Worm (Caenorhabditis elegans) whole organism, L4 larva: ENCODE data around the gene acly-2.
"Not testable (repeated sequence)": the region's sequence is repeated elsewhere in the genome, so short reads cannot be mapped to it uniquely, and the experiment has no call there.

Source experiments
- F26F4.8 ChIP-seq: fragments of 200-800 bp; sonication (Bioruptor generic); conservative IDR thresholded peaks from 2 replicates; pipeline ENCODE4 v1.3.6; 2022; ENCODE audit warnings: missing genetic modification characterization, missing compliant biosample characterization
- F37D6.2 ChIP-seq: sonication (generic microtip); optimal IDR thresholded peaks from 2 replicates; lab custom pipeline; 2016; ENCODE audit warnings: mild to moderate bottlenecking, missing genetic modification characterization, missing compliant biosample characterization
- F49E8.2 ChIP-seq: sonication (generic microtip); optimal IDR thresholded peaks from 2 replicates; lab custom pipeline; 2016; ENCODE audit warnings: missing compliant biosample characterization, mild to moderate bottlenecking, missing genetic modification characterization, borderline replicate concordance
- T20F7.1 ChIP-seq: fragments of 200-800 bp; sonication (Bioruptor generic); optimal IDR thresholded peaks from 2 replicates; lab custom pipeline; 2018; ENCODE audit warnings: mild to moderate bottlenecking, missing genetic modification characterization, missing compliant biosample characterization
- Y48G9A.11 ChIP-seq: fragments of 200-800 bp; sonication (Bioruptor generic); IDR thresholded peaks from 2 replicates; pipeline ENCODE4 v1.3.6; 2022; ENCODE audit warnings: missing genetic modification reagents, missing genetic modification characterization, missing compliant biosample characterization
- arid-1 ChIP-seq: fragments of 200-800 bp; sonication (Bioruptor generic); conservative IDR thresholded peaks from 2 replicates; pipeline ENCODE4 v1.3.6; 2022; ENCODE audit warnings: missing genetic modification reagents, missing genetic modification characterization, missing compliant biosample characterization
- ceh-28 ChIP-seq: fragments of 150-350 bp; optimal IDR thresholded peaks from 2 replicates; lab custom pipeline; 2014; ENCODE audit warnings: missing biosample characterization, missing genetic modification reagents, missing genetic modification characterization
- ceh-32 ChIP-seq: sonication (generic microtip); optimal IDR thresholded peaks from 2 replicates; lab custom pipeline; 2016; ENCODE audit warnings: mild to moderate bottlenecking, missing genetic modification characterization, missing compliant biosample characterization; ENCODE audit not compliant: poor library complexity
- ceh-44 ChIP-seq: fragments of 200-800 bp; sonication (Bioruptor generic); IDR thresholded peaks from 2 replicates; pipeline ENCODE4 v1.3.6; 2022; ENCODE audit warnings: missing genetic modification reagents, missing genetic modification characterization, missing compliant biosample characterization
- ceh-82 ChIP-seq: sonication (generic microtip); optimal IDR thresholded peaks from 2 replicates; lab custom pipeline; 2017; ENCODE audit warnings: missing biosample characterization, missing genetic modification characterization
- ctbp-1 ChIP-seq: fragments of 200-800 bp; sonication (Bioruptor generic); IDR thresholded peaks from 2 replicates; pipeline ENCODE4 v1.3.6; 2022; ENCODE audit warnings: missing genetic modification reagents, missing genetic modification characterization, missing compliant biosample characterization
- daf-19 ChIP-seq: fragments of 200-800 bp; sonication (Bioruptor generic); conservative IDR thresholded peaks from 2 replicates; pipeline ENCODE4 v1.3.6; 2022; ENCODE audit warnings: missing genetic modification characterization, missing compliant biosample characterization
- daf-8 ChIP-seq: fragments of 200-800 bp; sonication (Bioruptor generic); IDR thresholded peaks from 2 replicates; pipeline ENCODE4 v1.3.6; 2022; ENCODE audit warnings: missing genetic modification characterization, missing compliant biosample characterization
- dmd-6 ChIP-seq: fragments of 200-800 bp; sonication (Bioruptor generic); IDR thresholded peaks from 2 replicates; pipeline ENCODE4 v1.3.6; 2022; ENCODE audit warnings: missing genetic modification reagents, missing genetic modification characterization, missing compliant biosample characterization
- dpl-1 ChIP-seq: fragments of 150-350 bp; optimal IDR thresholded peaks from 2 replicates; lab custom pipeline; 2014; ENCODE audit warnings: missing biosample characterization, missing genetic modification reagents, missing genetic modification characterization
- dve-1 ChIP-seq: sonication (generic microtip); optimal IDR thresholded peaks from 2 replicates; lab custom pipeline; 2017; ENCODE audit warnings: antibody characterized with exemption, mild to moderate bottlenecking, missing genetic modification characterization, missing compliant biosample characterization; ENCODE audit not compliant: insufficient read depth
- egl-27 ChIP-seq: sonication (generic microtip); optimal IDR thresholded peaks from 3 replicates; lab custom pipeline; 2017; ENCODE audit warnings: missing biosample characterization, missing genetic modification reagents, missing genetic modification characterization
- egl-43 ChIP-seq: fragments of 200-800 bp; sonication (Bioruptor generic); IDR thresholded peaks from 2 replicates; pipeline ENCODE4 v1.3.6; 2022; ENCODE audit warnings: missing genetic modification reagents, missing genetic modification characterization, missing compliant biosample characterization
- gei-8 ChIP-seq: fragments of 200-800 bp; sonication (Bioruptor generic); optimal IDR thresholded peaks from 2 replicates; lab custom pipeline; 2018; ENCODE audit warnings: mild to moderate bottlenecking, missing genetic modification characterization, missing compliant biosample characterization
- hlh-30 ChIP-seq: sonication (generic microtip); optimal IDR thresholded peaks from 2 replicates; lab custom pipeline; 2017; ENCODE audit warnings: antibody characterized with exemption, mild to moderate bottlenecking, missing genetic modification characterization, missing compliant biosample characterization; ENCODE audit not compliant: insufficient read depth
- lin-1 ChIP-seq: fragments of 200-800 bp; sonication (Bioruptor generic); IDR thresholded peaks from 2 replicates; pipeline ENCODE4 v1.3.6; 2022; ENCODE audit warnings: missing genetic modification reagents, missing genetic modification characterization, missing compliant biosample characterization
- lin-13 ChIP-seq: fragments of 150-350 bp; optimal IDR thresholded peaks from 2 replicates; lab custom pipeline; 2014; ENCODE audit warnings: missing biosample characterization, missing genetic modification reagents, missing genetic modification characterization
- lin-15B ChIP-seq: fragments of 150-350 bp; sonication (generic microtip); optimal IDR thresholded peaks from 3 replicates; lab custom pipeline; 2014; ENCODE audit warnings: missing biosample characterization, missing genetic modification characterization
- lir-3 ChIP-seq: sonication (generic microtip); optimal IDR thresholded peaks from 2 replicates; lab custom pipeline; 2016; ENCODE audit warnings: mild to moderate bottlenecking, missing genetic modification characterization, missing compliant biosample characterization
- lsy-2 ChIP-seq, 2 experiments: fragments of 150-350 bp in 1 of 2; sonication (generic microtip) in 1 of 2; optimal IDR thresholded peaks; 2 replicates each; lab custom pipeline; 2014 to 2017; ENCODE audit warnings: missing biosample characterization in 2 of 2, missing genetic modification characterization in 2 of 2
- madf-5 ChIP-seq, 2 experiments: fragments of 200-800 bp; sonication (Bioruptor generic); IDR thresholded peaks; 2 replicates each; pipeline ENCODE4 v1.3.6; 2022; ENCODE audit warnings: missing compliant biosample characterization in 2 of 2, missing genetic modification characterization in 2 of 2
- mdl-1 ChIP-seq, 2 experiments: fragments of 150-350 bp in 1 of 2; sonication (generic microtip) in 1 of 2; optimal IDR thresholded peaks; 2 replicates each; lab custom pipeline; 2014 to 2017; ENCODE audit warnings: missing biosample characterization in 2 of 2, missing genetic modification characterization in 2 of 2
- mes-2 ChIP-seq: sonication (generic microtip); optimal IDR thresholded peaks from 2 replicates; lab custom pipeline; 2016; ENCODE audit warnings: missing genotype, mild to moderate bottlenecking, missing genetic modification characterization, missing compliant biosample characterization; ENCODE audit not compliant: poor library complexity, severe bottlenecking
- nhr-102 ChIP-seq: sonication (generic microtip); optimal IDR thresholded peaks from 2 replicates; lab custom pipeline; 2016; ENCODE audit warnings: mild to moderate bottlenecking, missing genetic modification characterization, moderate library complexity, missing compliant biosample characterization
- nhr-28 ChIP-seq: fragments of 150-350 bp; optimal IDR thresholded peaks from 2 replicates; lab custom pipeline; 2014; ENCODE audit warnings: missing biosample characterization, missing genetic modification characterization
- nhr-41 ChIP-seq: fragments of 200-800 bp; sonication (Bioruptor generic); IDR thresholded peaks from 2 replicates; pipeline ENCODE4 v1.3.6; 2022; ENCODE audit warnings: missing genetic modification reagents, missing genetic modification characterization, missing compliant biosample characterization
- nhr-42 ChIP-seq: fragments of 200-800 bp; sonication (Bioruptor generic); IDR thresholded peaks from 2 replicates; pipeline ENCODE4 v1.3.6; 2022; ENCODE audit warnings: missing genetic modification characterization, missing compliant biosample characterization
- nhr-76 ChIP-seq: fragments of 150-350 bp; optimal IDR thresholded peaks from 2 replicates; lab custom pipeline; 2014; ENCODE audit warnings: missing biosample characterization, missing genetic modification characterization
- php-3 ChIP-seq: fragments of 200-800 bp; sonication (Bioruptor generic); IDR thresholded peaks from 2 replicates; pipeline ENCODE4 v1.3.6; 2022; ENCODE audit warnings: missing genetic modification reagents, missing genetic modification characterization, missing compliant biosample characterization
- pqm-1 ChIP-seq: sonication (generic microtip); optimal IDR thresholded peaks from 2 replicates; lab custom pipeline; 2017; ENCODE audit warnings: missing biosample characterization, missing genetic modification characterization
- rbr-2 ChIP-seq: sonication (generic microtip); optimal IDR thresholded peaks from 2 replicates; lab custom pipeline; 2016; ENCODE audit warnings: missing genotype, missing genetic modification characterization, missing compliant biosample characterization
- set-16 ChIP-seq: fragments of 200-800 bp; sonication (Bioruptor generic); IDR thresholded peaks from 2 replicates; pipeline ENCODE4 v1.3.6; 2022; ENCODE audit warnings: missing genetic modification reagents, missing genetic modification characterization, missing compliant biosample characterization
- spr-3 ChIP-seq: fragments of 200-800 bp; sonication (Bioruptor generic); optimal IDR thresholded peaks from 2 replicates; lab custom pipeline; 2018; ENCODE audit warnings: mild to moderate bottlenecking, missing genetic modification characterization, missing compliant biosample characterization
- unc-130 ChIP-seq: sonication (generic microtip); optimal IDR thresholded peaks from 2 replicates; lab custom pipeline; 2016; ENCODE audit warnings: missing genetic modification reagents, missing genetic modification characterization, missing compliant biosample characterization
- unc-39 ChIP-seq: sonication (generic microtip); optimal IDR thresholded peaks from 2 replicates; lab custom pipeline; 2017; ENCODE audit warnings: missing biosample characterization, missing genetic modification characterization
- vab-7 ChIP-seq: fragments of 200-800 bp; sonication (Bioruptor generic); IDR thresholded peaks from 2 replicates; pipeline ENCODE4 v1.3.6; 2022; ENCODE audit warnings: missing genetic modification reagents, missing genetic modification characterization, missing compliant biosample characterization
- zfp-2 ChIP-seq: sonication (generic microtip); optimal IDR thresholded peaks from 2 replicates; lab custom pipeline; 2016; ENCODE audit warnings: mild to moderate bottlenecking, missing genetic modification characterization, missing compliant biosample characterization
- zfp-3 ChIP-seq: fragments of 200-800 bp; sonication (Bioruptor generic); conservative IDR thresholded peaks from 2 replicates; pipeline ENCODE4 v1.3.6; 2022; ENCODE audit warnings: missing genetic modification reagents, missing genetic modification characterization, missing compliant biosample characterization
- ztf-7 ChIP-seq: fragments of 150-350 bp; optimal IDR thresholded peaks from 2 replicates; lab custom pipeline; 2014; ENCODE audit warnings: missing biosample characterization, missing genetic modification characterization

The acly-2 gene

ce11 chrV:13131487-13131886 is 15.2 kb downstream of the acly-2 start:
- TF ChIP-seq F49E8.2 (tag; lab: Kevin White, UChicago) = peak; percentile 11
- TF ChIP-seq T20F7.1 (GFP tag; lab: Kevin White, UChicago) = no peak
- peak; percentile 68 for TF ChIP-seq unc-130 (GFP tag; lab: Kevin White, UChicago)
- TF ChIP-seq dve-1 (tag; lab: Kevin White, UChicago) = no peak
- no peak for TF ChIP-seq unc-39 (tag; lab: Kevin White, UChicago)
- TF ChIP-seq, all 104 proteins: peak for 2

- TF ChIP-seq set-16 (GFP tag; lab: Robert Waterston, UW) (no peak), mes-2 (tag; lab: Kevin White, UChicago) (no peak), egl-27 (tag; lab: Kevin White, UChicago) (no peak), F37D6.2 (tag; lab: Kevin White, UChicago) (no peak), dpl-1 (no peak), lsy-2 (tag; optimal IDR thresholded peaks at IDR 0.05; lab: Kevin White, UChicago) (no peak)
These were observed 17.1 kb downstream of the acly-2 start, which contains the start of gene B0365.9 for ce11 chrV:13133380-13133779. Gene B0365.9 (minus strand): TSS chrV:13133565.

ce11 chrV:13134786-13135185 is 18.5 kb downstream of the acly-2 start, which contains the start of gene clec-225:
Gene clec-225 (minus strand): TSS chrV:13134886.
- not testable (repeated sequence) for TF ChIP-seq mes-2 (tag; lab: Kevin White, UChicago); lir-3; T20F7.1 (GFP tag; lab: Kevin White, UChicago)

- no peak for TF ChIP-seq ceh-44 (GFP tag; lab: Robert Waterston, UW)
- TF ChIP-seq arid-1 (GFP tag; lab: Robert Waterston, UW) = no peak
- TF ChIP-seq mdl-1 (tag; optimal IDR thresholded peaks at IDR 0.05; lab: Kevin White, UChicago) = no peak
- TF ChIP-seq dmd-6 = peak; percentile 82
- TF ChIP-seq ceh-28 = no peak
- TF ChIP-seq daf-8 = no peak
- no peak for TF ChIP-seq mes-2 (tag; lab: Kevin White, UChicago)
- no peak for TF ChIP-seq zfp-2 (tag; lab: Kevin White, UChicago)
- TF ChIP-seq nhr-76 (tag; lab: Kevin White, UChicago) = no peak
- no peak for TF ChIP-seq lsy-2 (tag; optimal IDR thresholded peaks at IDR 0.05; lab: Kevin White, UChicago)
- TF ChIP-seq pqm-1 (tag; lab: Kevin White, UChicago) = peak; percentile 91
- TF ChIP-seq ceh-82 = no peak
- no peak for TF ChIP-seq ztf-7
- no peak for TF ChIP-seq vab-7 (GFP tag; lab: Robert Waterston, UW)
- TF ChIP-seq ceh-32 (tag; lab: Kevin White, UChicago) = no peak
- TF ChIP-seq lin-15B (tag; lab: Kevin White, UChicago) = no peak
- no peak for TF ChIP-seq hlh-30 (tag; lab: Kevin White, UChicago)
- no peak for TF ChIP-seq nhr-102 (tag; lab: Kevin White, UChicago)
- TF ChIP-seq madf-5 (GFP tag; IDR thresholded peaks at IDR 0.05; lab: Robert Waterston, UW) = no peak
- peak; percentile 34; the same call in 1 of the 2 replicates for TF ChIP-seq php-3 (GFP tag; lab: Robert Waterston, UW)
- no peak for TF ChIP-seq nhr-41
- peak; percentile 85 for TF ChIP-seq lin-1 (GFP tag; lab: Robert Waterston, UW)
- no peak for TF ChIP-seq F26F4.8 (GFP tag; lab: Robert Waterston, UW)
- peak; percentile 67 for TF ChIP-seq nhr-28 (tag; lab: Kevin White, UChicago)
- no peak for TF ChIP-seq gei-8 (GFP tag; lab: Kevin White, UChicago)
- no peak for TF ChIP-seq nhr-42
- no peak for TF ChIP-seq spr-3 (GFP tag; lab: Kevin White, UChicago)
- no peak for TF ChIP-seq dpl-1
- TF ChIP-seq ctbp-1 (GFP tag; lab: Robert Waterston, UW) = no peak
- no peak for TF ChIP-seq lin-13 (GFP tag; lab: Kevin White, UChicago)
- TF ChIP-seq Y48G9A.11 = no peak
- no peak for TF ChIP-seq egl-43 (GFP tag; lab: Robert Waterston, UW)
- no peak for TF ChIP-seq rbr-2 (tag; lab: Kevin White, UChicago)
- TF ChIP-seq daf-19 (GFP tag; lab: Robert Waterston, UW) = no peak
- TF ChIP-seq zfp-3 = no peak
- no peak for TF ChIP-seq egl-27 (tag; lab: Kevin White, UChicago)
- no peak for TF ChIP-seq lir-3
These were observed 21.7 kb downstream of the acly-2 start, which contains the start of gene clec-41 for ce11 chrV:13137955-13138354. Gene clec-41 (minus strand): TSS chrV:13138101.
